Fruit fly (Drosophila melanogaster) whole organism, prepupa: Measurements from ENCODE around the gene CNMa.

Experiments used
- CG11294 ChIP-seq: fragments of 200-800 bp; sonication (Bioruptor generic); IDR thresholded peaks from 2 replicates; pipeline ENCODE4 v1.3.6; 2022; ENCODE audit warnings: missing biosample characterization, missing genetic modification characterization
- CG15336 ChIP-seq: fragments of 200-800 bp; sonication (Bioruptor generic); IDR thresholded peaks from 2 replicates; pipeline ENCODE4 v1.3.6; 2022; ENCODE audit warnings: missing biosample characterization, missing genetic modification characterization
- CG32006 ChIP-seq: fragments of 200-800 bp; sonication (Bioruptor generic); optimal IDR thresholded peaks from 3 replicates; lab custom pipeline; 2017; ENCODE audit warnings: missing biosample characterization, mild to moderate bottlenecking, missing genetic modification characterization
- Lpt ChIP-seq: fragments of 200-800 bp; sonication (Bioruptor generic); optimal IDR thresholded peaks from 3 replicates; lab custom pipeline; 2016; ENCODE audit warnings: missing biosample characterization, missing genetic modification characterization
- Sox15 ChIP-seq: fragments of 200-800 bp; sonication (Bioruptor generic); optimal IDR thresholded peaks from 3 replicates; lab custom pipeline; 2016; ENCODE audit warnings: missing biosample characterization, missing genetic modification characterization
- acj6 ChIP-seq: fragments of 200-800 bp; sonication (Bioruptor generic); optimal IDR thresholded peaks from 3 replicates; lab custom pipeline; 2016; ENCODE audit warnings: missing biosample characterization, missing genetic modification characterization

dm6 chr3L:1822365-1822764, 33.0 kb downstream of the CNMa start:
- TF ChIP-seq acj6 (no peak), Lpt (GFP tag; lab: Kevin White, UChicago) (no peak), Sox15 (GFP tag; lab: Kevin White, UChicago) (no peak), CG11294 (GFP tag; lab: Robert Waterston, UW) (no peak), CG32006 (GFP tag; lab: Kevin White, UChicago) (no peak), CG15336 (no peak)
